Worm (Caenorhabditis elegans) whole organism, young adult: ENCODE data around the gene B0432.9.

Source experiments
- dpl-1 ChIP-seq: fragments of 150-350 bp; optimal IDR thresholded peaks from 2 replicates; lab custom pipeline; 2014; ENCODE audit warnings: missing biosample characterization, missing genetic modification reagents, missing genetic modification characterization
- lin-54 ChIP-seq: fragments of 200-800 bp; sonication (Bioruptor generic); optimal IDR thresholded peaks from 2 replicates; lab custom pipeline; 2018; ENCODE audit warnings: mild to moderate bottlenecking, missing genetic modification characterization, missing compliant biosample characterization
- sea-2 ChIP-seq: fragments of 200-800 bp; sonication (Bioruptor generic); IDR thresholded peaks from 2 replicates; pipeline ENCODE4 v1.3.6; 2022; ENCODE audit warnings: missing genetic modification characterization, missing compliant biosample characterization
- zfh-2 ChIP-seq: fragments of 200-800 bp; sonication (Bioruptor generic); conservative IDR thresholded peaks from 2 replicates; pipeline ENCODE4 v1.3.6; 2022; ENCODE audit warnings: missing genetic modification reagents, missing genetic modification characterization, missing compliant biosample characterization

- TF ChIP-seq dpl-1 (GFP tag; lab: Kevin White, UChicago): no peak
- no peak for TF ChIP-seq sea-2 (GFP tag; lab: Robert Waterston, UW)
- no peak for TF ChIP-seq zfh-2 (GFP tag; lab: Robert Waterston, UW)
- TF ChIP-seq lin-54: no peak
Measured at ce11 chrII:320783-321182, 37.3 kb upstream of the B0432.9 start.
